Worm (Caenorhabditis elegans) whole organism, mixed stage, embryonic: Measurements from ENCODE around the gene gcn-1.
A peak's percentile ranks its signal among the peaks of the same experiment; 100 is the strongest.

Experiments used
- M03D4.4 ChIP-seq: sonication (generic microtip); optimal IDR thresholded peaks from 2 replicates; lab custom pipeline; 2017; ENCODE audit warnings: mild to moderate bottlenecking, missing genetic modification characterization, missing compliant biosample characterization
- bed-3 ChIP-seq: fragments of 200-800 bp; sonication (Bioruptor generic); optimal IDR thresholded peaks from 3 replicates; lab custom pipeline; 2018; ENCODE audit warnings: mild to moderate bottlenecking, missing genetic modification characterization, moderate library complexity, missing compliant biosample characterization
- ceh-39 ChIP-seq: fragments of 150-350 bp; optimal IDR thresholded peaks from 2 replicates; lab custom pipeline; 2014; ENCODE audit warnings: missing biosample characterization, missing genetic modification characterization
- ceh-43 ChIP-seq: fragments of 200-800 bp; sonication (Bioruptor generic); optimal IDR thresholded peaks from 2 replicates; lab custom pipeline; 2018; ENCODE audit warnings: mild to moderate bottlenecking, missing genetic modification characterization, moderate library complexity, missing compliant biosample characterization
- ceh-83 ChIP-seq: fragments of 200-800 bp; sonication (Bioruptor generic); optimal IDR thresholded peaks from 2 replicates; lab custom pipeline; 2018; ENCODE audit warnings: mild to moderate bottlenecking, missing genetic modification characterization, missing compliant biosample characterization
- ces-1 ChIP-seq: fragments of 150-350 bp; optimal IDR thresholded peaks from 2 replicates; lab custom pipeline; 2014; ENCODE audit warnings: missing biosample characterization, missing genetic modification reagents, missing genetic modification characterization
- cnd-1 ChIP-seq: fragments of 200-800 bp; sonication (Bioruptor generic); optimal IDR thresholded peaks from 2 replicates; lab custom pipeline; 2018; ENCODE audit warnings: mild to moderate bottlenecking, missing genetic modification characterization, missing compliant biosample characterization
- drap-1 ChIP-seq: fragments of 200-800 bp; sonication (Bioruptor generic); optimal IDR thresholded peaks from 3 replicates; lab custom pipeline; 2018; ENCODE audit warnings: mild to moderate bottlenecking, missing genetic modification characterization, missing compliant biosample characterization
- elt-3 ChIP-seq: fragments of 150-350 bp; optimal IDR thresholded peaks from 2 replicates; lab custom pipeline; 2014; ENCODE audit warnings: missing biosample characterization, missing genetic modification characterization
- ham-2 ChIP-seq: fragments of 200-800 bp; sonication (Bioruptor generic); optimal IDR thresholded peaks from 2 replicates; lab custom pipeline; 2018; ENCODE audit warnings: mild to moderate bottlenecking, missing genetic modification characterization, missing compliant biosample characterization
- hlh-1 ChIP-seq: fragments of 150-350 bp; optimal IDR thresholded peaks from 2 replicates; lab custom pipeline; 2014; ENCODE audit warnings: missing biosample characterization, missing genetic modification reagents, missing genetic modification characterization
- lin-13 ChIP-seq: fragments of 150-350 bp; optimal IDR thresholded peaks from 2 replicates; lab custom pipeline; 2014; ENCODE audit warnings: missing biosample characterization, missing genetic modification characterization
- lin-32 ChIP-seq: fragments of 200-800 bp; sonication (Bioruptor generic); optimal IDR thresholded peaks from 2 replicates; lab custom pipeline; 2018; ENCODE audit warnings: mild to moderate bottlenecking, missing genetic modification characterization, missing compliant biosample characterization
- lsy-2 ChIP-seq: fragments of 150-350 bp; optimal IDR thresholded peaks from 2 replicates; lab custom pipeline; 2014; ENCODE audit warnings: missing biosample characterization, missing genetic modification characterization
- mab-5 ChIP-seq: fragments of 150-350 bp; optimal IDR thresholded peaks from 2 replicates; lab custom pipeline; 2014; ENCODE audit warnings: missing biosample characterization, missing genetic modification characterization
- mep-1 ChIP-seq: fragments of 150-350 bp; optimal IDR thresholded peaks from 2 replicates; lab custom pipeline; 2017; ENCODE audit warnings: missing biosample characterization, missing genetic modification reagents, missing genetic modification characterization, inconsistent platforms
- mls-2 ChIP-seq: sonication (generic microtip); optimal IDR thresholded peaks from 2 replicates; lab custom pipeline; 2016; ENCODE audit warnings: mild to moderate bottlenecking, missing genetic modification characterization, moderate library complexity, missing compliant biosample characterization
- nhr-12 ChIP-seq: fragments of 150-350 bp; optimal IDR thresholded peaks from 2 replicates; lab custom pipeline; 2014; ENCODE audit warnings: missing biosample characterization, missing genetic modification characterization
- nhr-2 ChIP-seq: fragments of 150-350 bp; optimal IDR thresholded peaks from 2 replicates; lab custom pipeline; 2014; ENCODE audit warnings: missing biosample characterization, missing genetic modification characterization
- nhr-237 ChIP-seq: fragments of 150-350 bp; optimal IDR thresholded peaks from 2 replicates; lab custom pipeline; 2014; ENCODE audit warnings: missing biosample characterization, missing genetic modification characterization
- nhr-28 ChIP-seq: fragments of 150-350 bp; optimal IDR thresholded peaks from 2 replicates; lab custom pipeline; 2014; ENCODE audit warnings: missing biosample characterization, missing genetic modification characterization
- nhr-76 ChIP-seq: sonication (generic microtip); optimal IDR thresholded peaks from 2 replicates; lab custom pipeline; 2017; ENCODE audit warnings: missing biosample characterization, missing genetic modification characterization
- pha-4 ChIP-seq: fragments of 150-350 bp; optimal IDR thresholded peaks from 2 replicates; lab custom pipeline; 2018; ENCODE audit warnings: missing biosample characterization, missing genetic modification reagents, missing genetic modification characterization
- sem-2 ChIP-seq: fragments of 200-800 bp; sonication (Bioruptor generic); optimal IDR thresholded peaks from 2 replicates; lab custom pipeline; 2018; ENCODE audit warnings: mild to moderate bottlenecking, missing genetic modification characterization, missing compliant biosample characterization
- snpc-4 ChIP-seq: fragments of 150-350 bp; optimal IDR thresholded peaks from 2 replicates; lab custom pipeline; 2014; ENCODE audit warnings: missing biosample characterization, missing genetic modification characterization
- sptf-1 ChIP-seq: sonication (generic microtip); optimal IDR thresholded peaks from 2 replicates; lab custom pipeline; 2017; ENCODE audit warnings: mild to moderate bottlenecking, missing genetic modification characterization, moderate library complexity, missing compliant biosample characterization
- unc-120 ChIP-seq: sonication (generic microtip); optimal IDR thresholded peaks from 2 replicates; lab custom pipeline; 2017; ENCODE audit warnings: missing genetic modification characterization, missing compliant biosample characterization; ENCODE audit not compliant: poor library complexity, severe bottlenecking
- unc-39 ChIP-seq: fragments of 150-350 bp; optimal IDR thresholded peaks from 2 replicates; lab custom pipeline; 2014; ENCODE audit warnings: missing biosample characterization, missing genetic modification characterization
- unc-62 ChIP-seq: fragments of 150-350 bp; optimal IDR thresholded peaks from 2 replicates; lab custom pipeline; 2014; ENCODE audit warnings: missing biosample characterization, missing genetic modification reagents, missing genetic modification characterization
- zip-8 ChIP-seq: fragments of 150-350 bp; optimal IDR thresholded peaks from 2 replicates; lab custom pipeline; 2014; ENCODE audit warnings: missing biosample characterization, missing genetic modification characterization
- ztf-11 ChIP-seq: fragments of 150-350 bp; optimal IDR thresholded peaks from 2 replicates; lab custom pipeline; 2014; ENCODE audit warnings: missing biosample characterization, missing genetic modification characterization

The gcn-1 gene

DNA sequence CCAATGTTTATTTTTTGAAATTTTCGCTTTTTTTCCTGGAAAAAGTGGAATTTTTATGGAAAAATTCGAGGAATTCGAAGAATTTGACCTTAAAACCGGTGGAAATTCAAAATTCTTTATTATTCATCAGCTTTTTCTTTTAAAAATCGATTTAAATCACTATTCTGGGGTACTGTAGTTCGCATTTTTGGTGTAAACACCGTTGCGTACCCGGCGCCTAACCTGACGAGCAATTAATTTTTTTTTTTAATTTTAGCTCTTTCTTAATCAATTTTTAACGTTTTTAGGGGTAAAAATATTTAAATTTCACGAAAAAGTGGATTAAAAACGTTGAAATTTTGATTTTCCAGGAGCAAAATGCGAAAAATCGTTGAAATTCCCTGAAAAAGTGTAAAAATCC is 17.8 kb upstream of the gcn-1 start:
- TF ChIP-seq elt-3 (tag; lab: Kevin White, UChicago), result no peak
- no peak for TF ChIP-seq cnd-1
- no peak for TF ChIP-seq ztf-11 (tag; lab: Kevin White, UChicago)
- no peak for TF ChIP-seq zip-8 (tag; lab: Kevin White, UChicago)
- no peak for TF ChIP-seq pha-4 (tag; lab: Kevin White, UChicago)
- no peak for TF ChIP-seq unc-62 (GFP tag; lab: Kevin White, UChicago)
- TF ChIP-seq sem-2 (GFP tag; lab: Kevin White, UChicago), result no peak
- no peak for TF ChIP-seq unc-39 (tag; lab: Kevin White, UChicago)
- no peak for TF ChIP-seq lin-32 (GFP tag; lab: Kevin White, UChicago)
- no peak for TF ChIP-seq lsy-2 (tag; lab: Kevin White, UChicago)
- TF ChIP-seq nhr-237 (tag; lab: Kevin White, UChicago), result no peak
- no peak for TF ChIP-seq ham-2 (GFP tag; lab: Kevin White, UChicago)
- no peak for TF ChIP-seq ceh-39
- TF ChIP-seq, all 35 proteins: peak for 0

DNA sequence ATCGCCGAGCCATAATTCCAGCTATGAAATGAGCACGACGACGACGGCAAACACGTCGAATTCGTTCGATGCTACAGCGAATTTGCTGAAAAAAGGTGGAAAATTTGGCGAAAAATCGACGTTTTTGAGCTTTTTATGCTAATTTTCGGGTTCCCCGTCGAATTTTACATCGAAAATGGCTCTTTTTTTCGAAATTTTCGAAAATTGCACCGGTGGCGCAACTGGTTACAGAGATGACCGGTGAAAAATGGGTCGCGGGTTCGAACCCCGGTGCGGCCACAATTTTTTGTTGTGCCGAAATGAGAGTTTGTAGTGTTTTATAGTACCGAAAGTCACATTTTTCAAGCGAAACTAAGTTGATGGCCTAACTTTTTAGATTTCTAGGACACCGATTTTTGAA is 14.3 kb upstream of the gcn-1 start:
- no peak for TF ChIP-seq M03D4.4 (tag; lab: Kevin White, UChicago)
- TF ChIP-seq ceh-43 (GFP tag; lab: Kevin White, UChicago), result no peak
- TF ChIP-seq unc-120, result no peak
- TF ChIP-seq sptf-1 (tag; lab: Kevin White, UChicago), result no peak
- no peak for TF ChIP-seq zip-8 (tag; lab: Kevin White, UChicago)
- TF ChIP-seq pha-4 (tag; lab: Kevin White, UChicago), result no peak
- TF ChIP-seq lin-13 (tag; lab: Kevin White, UChicago), result no peak
- TF ChIP-seq mls-2 (tag; lab: Kevin White, UChicago), result no peak
- TF ChIP-seq drap-1 (GFP tag; lab: Kevin White, UChicago), result no peak
- TF ChIP-seq cnd-1, result no peak
- TF ChIP-seq nhr-2 (tag; lab: Kevin White, UChicago), result no peak
- TF ChIP-seq snpc-4 (tag; lab: Kevin White, UChicago), result no peak
- TF ChIP-seq hlh-1, result no peak
- no peak for TF ChIP-seq sem-2 (GFP tag; lab: Kevin White, UChicago)
- TF ChIP-seq mab-5 (tag; lab: Kevin White, UChicago), result no peak
- TF ChIP-seq unc-62 (GFP tag; lab: Kevin White, UChicago), result no peak
- TF ChIP-seq nhr-12 (tag; lab: Kevin White, UChicago), result no peak
- TF ChIP-seq, all 35 proteins: peak for 0

DNA sequence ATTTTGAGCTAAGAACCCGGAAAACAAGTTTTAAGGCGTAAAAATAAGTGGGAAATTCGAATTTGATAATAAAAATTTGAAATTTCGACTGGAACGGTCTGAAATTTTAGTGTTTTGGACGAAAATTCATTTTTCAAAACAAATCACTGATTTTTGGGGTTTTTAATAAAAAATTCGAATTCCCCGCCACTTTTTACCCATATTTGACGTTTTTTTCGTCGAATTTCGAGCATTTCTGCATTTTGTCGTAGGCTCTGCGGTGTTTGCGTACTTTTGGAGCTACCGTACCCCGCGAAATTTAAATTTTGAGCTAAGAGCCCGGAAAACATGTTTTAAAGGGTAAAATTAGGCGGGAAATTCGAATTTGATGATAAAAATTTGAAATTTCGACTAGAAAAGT is 1.2 kb upstream of the gcn-1 start:
- no peak for TF ChIP-seq sptf-1 (tag; lab: Kevin White, UChicago)
- no peak for TF ChIP-seq hlh-1
- TF ChIP-seq lsy-2 (tag; lab: Kevin White, UChicago), result peak; percentile 77
- peak; percentile 27 for TF ChIP-seq lin-13 (tag; lab: Kevin White, UChicago)

DNA sequence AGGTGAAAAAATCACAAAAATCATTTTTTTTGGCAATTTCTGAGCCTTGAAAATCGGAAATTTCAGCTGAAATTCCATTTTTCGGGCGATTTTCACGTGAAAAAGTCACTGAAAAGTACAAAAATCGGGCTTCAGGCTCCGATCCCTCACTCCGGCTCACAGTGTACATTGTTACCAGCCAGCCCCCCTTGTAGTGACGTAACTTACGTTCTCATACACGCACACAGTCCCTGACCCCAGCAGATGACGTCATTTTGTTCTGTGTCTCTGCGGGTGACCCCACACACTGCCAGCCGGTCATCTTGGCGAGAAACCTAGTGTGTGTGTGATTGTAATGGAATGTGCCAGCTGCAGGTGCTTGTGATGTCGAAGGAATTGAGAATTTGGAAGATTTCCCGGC is 7.4 kb downstream of the gcn-1 start:
- TF ChIP-seq nhr-2 (tag; lab: Kevin White, UChicago) (peak; percentile 63), hlh-1 (peak; percentile 13), elt-3 (tag; lab: Kevin White, UChicago) (no peak), nhr-237 (tag; lab: Kevin White, UChicago) (no peak), zip-8 (tag; lab: Kevin White, UChicago) (peak; percentile 95), lsy-2 (tag; lab: Kevin White, UChicago) (no peak), ztf-11 (tag; lab: Kevin White, UChicago) (no peak), unc-120 (no peak), lin-13 (tag; lab: Kevin White, UChicago) (peak; percentile 6), ces-1 (no peak), cnd-1 (peak; percentile 47)

DNA sequence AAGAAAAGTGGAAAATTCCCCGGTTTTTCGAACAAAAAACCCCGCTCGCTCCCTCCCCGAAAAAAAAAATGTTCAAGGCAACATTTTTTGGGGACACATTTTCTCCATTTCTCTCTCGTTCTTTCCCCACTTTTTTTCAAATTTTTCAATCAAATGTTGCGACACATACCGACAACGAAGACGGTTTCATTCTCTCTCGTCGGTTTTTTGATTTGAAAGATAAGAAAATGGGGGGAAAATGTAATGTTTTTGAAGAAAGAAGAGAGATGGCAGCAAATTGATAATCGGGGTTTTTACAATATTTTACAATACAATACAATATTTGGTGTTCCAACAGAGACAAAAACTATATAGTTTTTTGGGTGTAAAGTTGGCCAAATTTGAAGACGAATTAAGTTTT is 17.7 kb downstream of the gcn-1 start:
- TF ChIP-seq ham-2 (GFP tag; lab: Kevin White, UChicago) (no peak), sem-2 (GFP tag; lab: Kevin White, UChicago) (no peak), lsy-2 (tag; lab: Kevin White, UChicago) (no peak)

DNA sequence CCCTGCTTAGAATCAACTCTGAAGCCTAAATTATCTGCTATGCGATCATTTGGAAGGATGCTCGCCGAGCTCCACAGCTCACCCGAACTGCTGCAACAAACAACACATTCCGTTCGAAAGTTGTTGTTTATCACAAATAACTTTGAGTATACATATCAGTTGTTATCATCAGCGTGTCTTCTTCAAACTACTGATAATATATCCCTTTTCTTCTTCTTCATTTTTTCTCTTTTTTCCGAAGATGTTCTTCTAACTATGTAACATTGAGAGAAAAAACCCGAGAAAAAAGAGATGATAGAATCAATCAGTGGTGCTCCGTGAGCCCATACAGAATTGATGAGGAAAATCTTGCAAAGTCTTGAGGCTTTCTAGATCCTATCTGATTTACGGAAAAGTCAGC is 18.8 kb downstream of the gcn-1 start:
- TF ChIP-seq mep-1 (tag; lab: Kevin White, UChicago), result no peak
- no peak for TF ChIP-seq ceh-83 (GFP tag; lab: Kevin White, UChicago)
- TF ChIP-seq ceh-43 (GFP tag; lab: Kevin White, UChicago), result no peak
- TF ChIP-seq cnd-1, result no peak
- TF ChIP-seq nhr-76 (tag; lab: Kevin White, UChicago), result no peak
- no peak for TF ChIP-seq bed-3
- no peak for TF ChIP-seq nhr-237 (tag; lab: Kevin White, UChicago)
- TF ChIP-seq ceh-39, result no peak
- no peak for TF ChIP-seq unc-62 (GFP tag; lab: Kevin White, UChicago)
- no peak for TF ChIP-seq unc-39 (tag; lab: Kevin White, UChicago)
- no peak for TF ChIP-seq lin-32 (GFP tag; lab: Kevin White, UChicago)
- TF ChIP-seq M03D4.4 (tag; lab: Kevin White, UChicago), result no peak
- no peak for TF ChIP-seq mab-5 (tag; lab: Kevin White, UChicago)
- no peak for TF ChIP-seq nhr-12 (tag; lab: Kevin White, UChicago)
- TF ChIP-seq nhr-28, result no peak
- no peak for TF ChIP-seq sptf-1 (tag; lab: Kevin White, UChicago)
- no peak for TF ChIP-seq lin-13 (tag; lab: Kevin White, UChicago)
